Worm (Caenorhabditis elegans) whole organism, late embryonic: ENCODE measurements around the gene Y70G10A.3.
A peak's percentile ranks its signal among the peaks of the same experiment; 100 is the strongest.

Experiments
- F13H6.1 ChIP-seq: sonication (generic microtip); optimal IDR thresholded peaks from 2 replicates; lab custom pipeline; 2016; ENCODE audit warnings: missing genetic modification characterization, missing compliant biosample characterization
- T23F11.4 ChIP-seq: fragments of 200-800 bp; sonication (Bioruptor generic); optimal IDR thresholded peaks from 2 replicates; lab custom pipeline; 2018; ENCODE audit warnings: mild to moderate bottlenecking, missing genetic modification characterization, missing compliant biosample characterization
- ahr-1 ChIP-seq: sonication (generic microtip); optimal IDR thresholded peaks from 2 replicates; lab custom pipeline; 2016; ENCODE audit warnings: missing genetic modification characterization, missing compliant biosample characterization
- ama-1 ChIP-seq: fragments of 150-350 bp; optimal IDR thresholded peaks from 2 replicates; lab custom pipeline; 2014
- ceh-18 ChIP-seq: sonication (generic microtip); optimal IDR thresholded peaks from 2 replicates; lab custom pipeline; 2016; ENCODE audit warnings: missing genetic modification characterization, missing compliant biosample characterization
- ceh-19 ChIP-seq: fragments of 200-800 bp; sonication (Bioruptor generic); optimal IDR thresholded peaks from 2 replicates; lab custom pipeline; 2018; ENCODE audit warnings: mild to moderate bottlenecking, missing genetic modification characterization, missing compliant biosample characterization
- ceh-22 ChIP-seq: sonication (generic microtip); optimal IDR thresholded peaks from 2 replicates; lab custom pipeline; 2017; ENCODE audit warnings: missing biosample characterization, missing genetic modification characterization
- ceh-24 ChIP-seq: sonication (generic microtip); optimal IDR thresholded peaks from 2 replicates; lab custom pipeline; 2016; ENCODE audit warnings: mild to moderate bottlenecking, missing genetic modification characterization, missing compliant biosample characterization
- ceh-30 ChIP-seq: fragments of 150-350 bp; optimal IDR thresholded peaks from 2 replicates; lab custom pipeline; 2014; ENCODE audit warnings: missing biosample characterization, missing genetic modification characterization
- ceh-45 ChIP-seq: fragments of 200-800 bp; sonication (Bioruptor generic); IDR thresholded peaks from 2 replicates; pipeline ENCODE4 v1.3.6; 2022; ENCODE audit warnings: missing genetic modification reagents, missing genetic modification characterization, missing compliant biosample characterization
- ceh-48 ChIP-seq: sonication (generic microtip); optimal IDR thresholded peaks from 2 replicates; lab custom pipeline; 2016; ENCODE audit warnings: missing genetic modification characterization, inconsistent platforms, missing compliant biosample characterization
- ceh-6 ChIP-seq: fragments of 200-800 bp; sonication (Bioruptor generic); optimal IDR thresholded peaks from 2 replicates; lab custom pipeline; 2018; ENCODE audit warnings: mild to moderate bottlenecking, missing genetic modification characterization, missing compliant biosample characterization
- ceh-9 ChIP-seq: sonication (generic microtip); optimal IDR thresholded peaks from 2 replicates; lab custom pipeline; 2016; ENCODE audit warnings: mild to moderate bottlenecking, missing genetic modification characterization, inconsistent platforms, missing compliant biosample characterization
- dve-1 ChIP-seq: sonication (generic microtip); optimal IDR thresholded peaks from 2 replicates; lab custom pipeline; 2017; ENCODE audit warnings: antibody characterized with exemption, mild to moderate bottlenecking, missing genetic modification characterization, missing compliant biosample characterization
- elt-2 ChIP-seq: sonication (generic microtip); optimal IDR thresholded peaks from 2 replicates; lab custom pipeline; 2016; ENCODE audit warnings: missing genetic modification reagents, missing genetic modification characterization, missing compliant biosample characterization
- hlh-30 ChIP-seq: sonication (generic microtip); optimal IDR thresholded peaks from 2 replicates; lab custom pipeline; 2017; ENCODE audit warnings: antibody characterized with exemption, missing genetic modification characterization, missing compliant biosample characterization; ENCODE audit not compliant: insufficient read depth
- madf-2 ChIP-seq: sonication (generic microtip); optimal IDR thresholded peaks from 2 replicates; lab custom pipeline; 2017; ENCODE audit warnings: missing genetic modification characterization, missing compliant biosample characterization
- nfya-1 ChIP-seq: sonication (generic microtip); optimal IDR thresholded peaks from 2 replicates; lab custom pipeline; 2017; ENCODE audit warnings: missing genetic modification characterization, mild to moderate bottlenecking, missing compliant biosample characterization, antibody characterized with exemption, moderate library complexity
- pha-2 ChIP-seq: sonication (generic microtip); optimal IDR thresholded peaks from 2 replicates; lab custom pipeline; 2017; ENCODE audit warnings: mild to moderate bottlenecking, missing genetic modification characterization, missing compliant biosample characterization
- pqm-1 ChIP-seq: sonication (generic microtip); optimal IDR thresholded peaks from 2 replicates; lab custom pipeline; 2016; ENCODE audit warnings: missing genetic modification characterization, missing compliant biosample characterization
- pros-1 ChIP-seq: fragments of 150-350 bp; optimal IDR thresholded peaks from 2 replicates; lab custom pipeline; 2014; ENCODE audit warnings: missing biosample characterization, missing genetic modification reagents, missing genetic modification characterization
- rnt-1 ChIP-seq: sonication (generic microtip); optimal IDR thresholded peaks from 2 replicates; lab custom pipeline; 2016; ENCODE audit warnings: missing genetic modification characterization, missing compliant biosample characterization
- sdc-2 ChIP-seq: sonication (generic microtip); optimal IDR thresholded peaks from 2 replicates; lab custom pipeline; 2016; ENCODE audit warnings: missing genotype, missing genetic modification characterization, missing compliant biosample characterization
- sox-4 ChIP-seq: sonication (generic microtip); optimal IDR thresholded peaks from 2 replicates; lab custom pipeline; 2017; ENCODE audit warnings: mild to moderate bottlenecking, missing genetic modification characterization, inconsistent platforms, missing compliant biosample characterization
- syd-9 ChIP-seq: sonication (generic microtip); optimal IDR thresholded peaks from 2 replicates; lab custom pipeline; 2016; ENCODE audit warnings: mild to moderate bottlenecking, missing genetic modification characterization, moderate library complexity, missing compliant biosample characterization
- tbx-2 ChIP-seq: sonication (generic microtip); optimal IDR thresholded peaks from 2 replicates; lab custom pipeline; 2016; ENCODE audit warnings: missing genetic modification characterization, missing compliant biosample characterization
- unc-55 ChIP-seq: sonication (generic microtip); optimal IDR thresholded peaks from 2 replicates; lab custom pipeline; 2017; ENCODE audit warnings: missing biosample characterization, missing genetic modification reagents, missing genetic modification characterization
- unc-86 ChIP-seq: sonication (generic microtip); optimal IDR thresholded peaks from 2 replicates; lab custom pipeline; 2016; ENCODE audit warnings: missing genetic modification characterization, missing compliant biosample characterization

Gene Y70G10A.3

DNA sequence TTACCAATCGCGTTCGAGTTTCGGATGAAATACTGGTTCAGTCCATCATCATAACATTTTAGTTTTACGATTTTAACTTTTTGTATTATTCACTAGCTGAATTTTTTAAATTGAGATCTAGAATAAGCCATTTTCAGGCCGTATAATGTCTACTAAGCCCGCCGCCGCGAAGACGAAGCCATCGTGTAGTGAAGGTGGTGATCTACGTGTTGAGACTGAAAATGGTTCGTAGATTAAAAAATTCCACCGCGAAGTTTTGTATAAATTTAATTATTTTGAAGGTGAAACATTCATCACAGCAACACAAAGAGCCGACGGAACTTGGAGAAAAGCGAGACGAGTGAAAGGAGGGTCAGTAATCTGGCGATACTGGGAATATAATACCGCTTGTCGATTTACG is 29.2 kb upstream of the Y70G10A.3 start, which contains the start of gene T20G5.9:
TSS of gene T20G5.9 (plus strand) at position 138 of the 400 bp plus-strand sequence.
- no peak for TF ChIP-seq ceh-18 (tag; lab: Kevin White, UChicago)
- peak; percentile 7 for TF ChIP-seq ama-1 (lab: Kevin White, UChicago)
- TF ChIP-seq, all 69 proteins: peak for 1

DNA sequence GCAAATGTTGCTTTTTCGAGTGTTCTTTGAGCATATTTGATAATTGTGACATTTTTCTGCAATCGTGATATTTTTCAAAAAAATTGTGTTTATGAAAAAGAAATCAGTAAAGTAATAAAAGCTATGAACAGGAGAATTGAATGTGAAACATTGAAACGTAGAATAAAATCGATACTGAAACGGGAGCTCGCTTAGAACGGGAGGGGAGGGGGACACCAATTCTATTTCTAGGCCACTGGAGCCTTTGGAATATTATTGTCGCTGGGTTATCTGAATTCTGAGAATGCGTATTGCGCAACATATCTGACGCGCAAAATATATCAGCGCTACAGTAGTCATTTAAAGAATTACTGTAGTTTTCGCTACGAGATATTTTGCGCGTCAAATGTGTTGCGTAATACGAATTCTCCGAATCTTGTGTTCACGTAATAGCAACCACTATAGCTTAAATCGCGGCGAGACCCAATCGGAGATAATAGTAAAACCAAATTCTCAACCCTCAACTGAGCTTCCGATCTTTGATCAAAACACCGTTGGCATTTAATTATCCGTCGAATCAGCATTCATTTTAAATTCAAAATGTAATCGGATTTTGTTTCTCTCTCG is 26.9 kb upstream of the Y70G10A.3 start, which contains the start of the genes blos-1 and best-18:
TSS of gene blos-1 (minus strand) at position 58 of the 606 bp plus-strand sequence.
TSS of gene best-18 (plus strand) at position 508 of the 606 bp plus-strand sequence.
- no peak for TF ChIP-seq sox-4 (tag; lab: Kevin White, UChicago)
- no peak for TF ChIP-seq ceh-24 (tag; lab: Kevin White, UChicago)
- peak; percentile 64 for TF ChIP-seq ceh-48 (tag; lab: Kevin White, UChicago)
- TF ChIP-seq pha-2: no peak
- no peak for TF ChIP-seq madf-2 (tag; lab: Kevin White, UChicago)
- no peak for TF ChIP-seq pros-1 (tag; lab: Kevin White, UChicago)
- TF ChIP-seq ceh-30 (tag; lab: Kevin White, UChicago): no peak

DNA sequence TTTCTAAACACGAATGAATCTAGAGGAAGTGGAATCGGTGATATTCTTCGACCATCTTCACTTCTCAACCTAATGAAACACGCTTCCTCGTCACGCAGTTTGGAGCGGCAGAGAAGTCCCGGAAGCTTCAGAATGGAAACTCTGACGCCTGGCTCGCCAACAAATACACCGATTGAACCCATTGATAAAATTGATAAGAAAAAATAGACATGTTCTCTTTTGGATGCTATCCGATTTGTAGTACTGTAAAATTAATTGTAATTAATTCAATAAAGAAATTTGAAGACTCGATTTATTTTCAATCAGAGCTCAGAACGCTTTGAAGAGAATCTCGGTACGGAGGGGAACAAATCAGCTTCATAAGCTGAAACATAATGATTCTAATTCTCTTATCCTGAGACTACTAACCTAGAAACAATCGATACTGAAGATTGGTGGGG is 24.3 kb upstream of the Y70G10A.3 start:
- TF ChIP-seq pros-1 (tag; lab: Kevin White, UChicago) (no peak), ama-1 (lab: Kevin White, UChicago) (peak; percentile 2)
- TF ChIP-seq, all 69 proteins: peak for 1

DNA sequence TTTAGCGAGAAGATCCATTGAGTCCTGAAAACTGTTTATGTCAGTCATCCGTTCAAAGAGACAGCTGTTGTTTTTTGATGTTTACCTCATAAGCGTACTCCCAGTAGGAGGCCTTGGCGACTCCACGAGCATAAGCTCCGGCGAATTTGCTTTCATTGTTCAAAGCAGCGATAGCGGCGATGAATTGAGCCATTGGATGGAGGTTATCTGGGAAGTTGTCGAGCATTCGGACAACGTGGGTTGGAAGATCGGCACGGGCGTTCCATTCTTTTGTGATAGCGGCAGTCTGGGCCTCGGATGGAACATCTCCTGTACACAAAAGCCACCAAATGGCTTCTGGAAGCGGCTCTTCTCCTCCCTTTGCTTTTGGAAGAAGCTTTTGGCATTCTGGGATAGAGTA is 23.0 kb upstream of the Y70G10A.3 start:
- no peak for TF ChIP-seq sox-4 (tag; lab: Kevin White, UChicago)
- TF ChIP-seq nfya-1: no peak
- no peak for TF ChIP-seq sdc-2 (tag; lab: Kevin White, UChicago)
- no peak for TF ChIP-seq pros-1 (tag; lab: Kevin White, UChicago)
- TF ChIP-seq syd-9 (tag; lab: Kevin White, UChicago): no peak
- TF ChIP-seq ama-1 (lab: Kevin White, UChicago): no peak
- TF ChIP-seq ceh-6 (GFP tag; lab: Kevin White, UChicago): no peak
- TF ChIP-seq T23F11.4 (GFP tag; lab: Kevin White, UChicago): no peak
- no peak for TF ChIP-seq ceh-18 (tag; lab: Kevin White, UChicago)
- no peak for TF ChIP-seq ahr-1 (tag; lab: Kevin White, UChicago)
- TF ChIP-seq ceh-9 (tag; lab: Kevin White, UChicago): no peak
- TF ChIP-seq ceh-45 (GFP tag; lab: Robert Waterston, UW): no peak

DNA sequence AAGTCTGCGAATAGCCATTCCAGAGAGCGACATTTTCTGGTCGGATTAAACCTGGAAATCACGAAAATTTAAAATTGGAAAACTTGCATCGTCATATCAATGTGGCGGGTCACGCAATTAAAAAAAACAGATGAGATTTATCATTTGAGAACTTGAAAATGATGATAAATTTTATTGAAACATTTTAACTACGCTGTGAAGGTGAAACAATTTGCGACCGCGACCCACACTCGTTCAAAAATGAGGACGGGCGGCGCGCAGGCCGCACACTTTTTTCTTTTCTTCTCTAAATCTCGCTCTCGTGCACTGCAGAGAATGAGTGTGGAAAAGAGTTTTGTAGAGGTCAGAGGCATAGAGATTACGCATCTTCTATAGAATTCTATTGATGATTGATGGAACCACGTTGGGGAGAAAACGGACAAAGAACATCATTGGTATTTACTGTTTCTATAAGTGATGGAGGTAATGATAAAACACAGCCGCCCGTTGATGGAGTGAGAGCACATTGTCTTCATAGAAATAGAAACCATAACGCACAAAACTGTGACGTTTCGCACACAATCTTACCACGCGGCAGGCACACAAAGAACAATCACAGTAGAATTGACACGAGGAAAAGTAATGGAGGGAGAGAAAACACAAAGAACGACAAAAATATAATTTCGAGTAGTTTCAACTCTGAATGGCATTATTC is 22.2 kb upstream of the Y70G10A.3 start, which contains the start of gene cts-1:
TSS of gene cts-1 (minus strand) at position 51 of the 694 bp plus-strand sequence.
- TF ChIP-seq elt-2 (tag; lab: Kevin White, UChicago) (peak; percentile 49), tbx-2 (tag; lab: Kevin White, UChicago) (peak; percentile 74), nfya-1 (peak; percentile 60), sox-4 (tag; lab: Kevin White, UChicago) (no peak), ceh-22 (no peak), ceh-18 (tag; lab: Kevin White, UChicago) (peak; percentile 72), rnt-1 (tag; lab: Kevin White, UChicago) (peak; percentile 56), ceh-48 (tag; lab: Kevin White, UChicago) (no peak), dve-1 (tag; lab: Kevin White, UChicago) (peak; percentile 48), unc-86 (tag; lab: Kevin White, UChicago) (no peak), ceh-19 (no peak), madf-2 (tag; lab: Kevin White, UChicago) (no peak), F13H6.1 (tag; lab: Kevin White, UChicago) (peak; percentile 21), pqm-1 (tag; lab: Kevin White, UChicago) (peak; percentile 50), hlh-30 (peak; percentile 3), unc-55 (peak; percentile 10)
- TF ChIP-seq, all 69 proteins: peak for 10
